Worm (Caenorhabditis elegans) whole organism, L3 larva: Measurements from ENCODE around the gene dat-1.

Experiments used
- aly-2 ChIP-seq: fragments of 150-350 bp; optimal IDR thresholded peaks from 2 replicates; lab custom pipeline; 2014; ENCODE audit warnings: missing biosample characterization, missing genetic modification characterization
- ceh-82 ChIP-seq: fragments of 150-350 bp; optimal IDR thresholded peaks from 2 replicates; lab custom pipeline; 2014; ENCODE audit warnings: missing biosample characterization, missing genetic modification characterization
- elt-2 ChIP-seq: sonication (generic microtip); optimal IDR thresholded peaks from 2 replicates; lab custom pipeline; 2016; ENCODE audit warnings: missing genetic modification reagents, mild to moderate bottlenecking, missing genetic modification characterization, missing compliant biosample characterization
- eor-1 ChIP-seq, 2 experiments: fragments of 150-350 bp; optimal IDR thresholded peaks; 2 replicates each; lab custom pipeline; 2014 to 2018; ENCODE audit warnings: missing biosample characterization in 2 of 2, missing genetic modification characterization in 2 of 2
- fkh-2 ChIP-seq: fragments of 150-350 bp; optimal IDR thresholded peaks from 2 replicates; lab custom pipeline; 2014; ENCODE audit warnings: missing biosample characterization, missing genetic modification reagents, missing genetic modification characterization
- fos-1 ChIP-seq: fragments of 150-350 bp; optimal IDR thresholded peaks from 2 replicates; lab custom pipeline; 2014; ENCODE audit warnings: missing biosample characterization, missing genetic modification characterization
- hmg-11 ChIP-seq: sonication (generic microtip); optimal IDR thresholded peaks from 2 replicates; lab custom pipeline; 2016; ENCODE audit warnings: missing genetic modification characterization, missing compliant biosample characterization
- jun-1 ChIP-seq: fragments of 150-350 bp; optimal IDR thresholded peaks from 2 replicates; lab custom pipeline; 2014; ENCODE audit warnings: missing biosample characterization, missing genetic modification reagents, missing genetic modification characterization
- nfya-1 ChIP-seq: sonication (generic microtip); optimal IDR thresholded peaks from 2 replicates; lab custom pipeline; 2017; ENCODE audit warnings: missing genetic modification characterization, mild to moderate bottlenecking, missing compliant biosample characterization, antibody characterized with exemption, moderate library complexity; ENCODE audit not compliant: insufficient read depth
- nhr-11 ChIP-seq: fragments of 150-350 bp; optimal IDR thresholded peaks from 2 replicates; lab custom pipeline; 2014; ENCODE audit warnings: missing biosample characterization, missing genetic modification characterization
- nhr-28 ChIP-seq: fragments of 150-350 bp; optimal IDR thresholded peaks from 2 replicates; lab custom pipeline; 2014; ENCODE audit warnings: missing biosample characterization, missing genetic modification characterization
- pha-4 ChIP-seq: fragments of 150-350 bp; optimal IDR thresholded peaks from 2 replicates; lab custom pipeline; 2014; ENCODE audit warnings: missing biosample characterization, missing genetic modification reagents, missing genetic modification characterization
- pqm-1 ChIP-seq: fragments of 150-350 bp; optimal IDR thresholded peaks from 2 replicates; lab custom pipeline; 2017; ENCODE audit warnings: missing biosample characterization, missing genetic modification characterization, inconsistent platforms
- sea-2 ChIP-seq: fragments of 150-350 bp; sonication (generic microtip); optimal IDR thresholded peaks from 4 replicates; lab custom pipeline; 2014; ENCODE audit warnings: missing biosample characterization, missing genetic modification reagents, missing genetic modification characterization
- tbx-2 ChIP-seq: sonication (generic microtip); optimal IDR thresholded peaks from 2 replicates; lab custom pipeline; 2016; ENCODE audit warnings: mild to moderate bottlenecking, missing genetic modification characterization, missing compliant biosample characterization
- unc-39 ChIP-seq: sonication (generic microtip); optimal IDR thresholded peaks from 4 replicates; lab custom pipeline; 2017; ENCODE audit warnings: missing biosample characterization, missing genetic modification characterization
- unc-62 ChIP-seq: fragments of 150-350 bp; sonication (generic microtip); optimal IDR thresholded peaks from 4 replicates; lab custom pipeline; 2014; ENCODE audit warnings: missing biosample characterization, missing genetic modification reagents, missing genetic modification characterization
- ztf-4 ChIP-seq: fragments of 150-350 bp; optimal IDR thresholded peaks from 2 replicates; lab custom pipeline; 2014; ENCODE audit warnings: missing biosample characterization, missing genetic modification characterization

Gene dat-1

ce11 chrIII:9281480-9281879 lies 38.7 kb downstream of the dat-1 start, which contains the start of gene fozi-1:
Gene fozi-1, plus strand, starts transcription at chrIII:9281780.
- no peak for TF ChIP-seq nhr-28 (tag; lab: Kevin White, UChicago)
- TF ChIP-seq nhr-11, result no peak
- no peak for TF ChIP-seq eor-1 (tag; optimal IDR thresholded peaks at IDR 0.05; lab: Kevin White, UChicago)
- TF ChIP-seq unc-39, result no peak
- no peak for TF ChIP-seq fkh-2 (tag; lab: Kevin White, UChicago)
- TF ChIP-seq jun-1 (tag; lab: Kevin White, UChicago), result no peak
- no peak for TF ChIP-seq fos-1
- no peak for TF ChIP-seq ztf-4
- no peak for TF ChIP-seq sea-2
- no peak for TF ChIP-seq aly-2
- TF ChIP-seq nfya-1 (tag; lab: Kevin White, UChicago), result no peak
- no peak for TF ChIP-seq unc-62 (GFP tag; lab: Kevin White, UChicago)
- no peak for TF ChIP-seq ceh-82 (tag; lab: Kevin White, UChicago)
- TF ChIP-seq tbx-2 (tag; lab: Kevin White, UChicago), result no peak

ce11 chrIII:9288540-9288939 lies 45.8 kb downstream of the dat-1 start:
- TF ChIP-seq pha-4 (tag; lab: Kevin White, UChicago), result peak; percentile 2
- TF ChIP-seq elt-2, result peak; percentile 44
- no peak for TF ChIP-seq nfya-1 (tag; lab: Kevin White, UChicago)
- TF ChIP-seq, all 47 proteins: peak for 2

ce11 chrIII:9289815-9290214 lies 47.0 kb downstream of the dat-1 start:
- TF ChIP-seq hmg-11 (tag; lab: Kevin White, UChicago) (no peak), unc-39 (no peak), elt-2 (peak; percentile 96), nfya-1 (tag; lab: Kevin White, UChicago) (peak; percentile 27), jun-1 (tag; lab: Kevin White, UChicago) (peak; percentile 9), pqm-1 (tag; lab: Kevin White, UChicago) (peak; percentile 94)
